Fruit fly (Drosophila melanogaster) whole organism, embryonic: Measurements from ENCODE around the gene CG46244.
A peak's percentile ranks its signal among the peaks of the same experiment; 100 is the strongest.

Source experiments
- ATbp ChIP-seq: fragments of 200-800 bp; sonication (Bioruptor generic); optimal IDR thresholded peaks from 2 replicates; lab custom pipeline; 2017; ENCODE audit warnings: missing biosample characterization, mild to moderate bottlenecking, missing genetic modification characterization, missing genetic modification reagents
- B-H1 ChIP-seq: fragments of 200-800 bp; sonication (Bioruptor generic); IDR thresholded peaks from 3 replicates; pipeline ENCODE4 v1.3.6; 2022; ENCODE audit warnings: missing biosample characterization, missing genetic modification characterization
- CG10321 ChIP-seq: fragments of 200-800 bp; sonication (Bioruptor generic); IDR thresholded peaks from 2 replicates; pipeline ENCODE4 v1.3.6; 2022; ENCODE audit warnings: missing biosample characterization, missing genetic modification characterization
- CG10979 ChIP-seq: fragments of 200-800 bp; sonication (Bioruptor generic); optimal IDR thresholded peaks from 2 replicates; lab custom pipeline; 2018; ENCODE audit warnings: missing biosample characterization, mild to moderate bottlenecking, missing genetic modification characterization, moderate library complexity
- CG11504 ChIP-seq: fragments of 200-800 bp; sonication (Bioruptor generic); optimal IDR thresholded peaks from 3 replicates; lab custom pipeline; 2019; ENCODE audit warnings: missing biosample characterization, mild to moderate bottlenecking, missing genetic modification characterization, moderate library complexity
- CG12104 ChIP-seq: fragments of 200-800 bp; sonication (Bioruptor generic); optimal IDR thresholded peaks from 3 replicates; lab custom pipeline; 2016; ENCODE audit warnings: missing biosample characterization, missing genetic modification characterization
- CG12659 ChIP-seq: fragments of 200-800 bp; sonication (Bioruptor generic); optimal IDR thresholded peaks from 3 replicates; lab custom pipeline; 2017; ENCODE audit warnings: mild to moderate bottlenecking, missing biosample characterization, missing genetic modification reagents, missing genetic modification characterization
- CG13775 ChIP-seq: fragments of 200-800 bp; sonication (Bioruptor generic); optimal IDR thresholded peaks from 3 replicates; lab custom pipeline; 2017; ENCODE audit warnings: missing biosample characterization, mild to moderate bottlenecking, missing genetic modification characterization
- CG14965 ChIP-seq: fragments of 200-800 bp; sonication (Bioruptor generic); optimal IDR thresholded peaks from 2 replicates; lab custom pipeline; 2016; ENCODE audit warnings: missing biosample characterization, missing genetic modification characterization, borderline replicate concordance
- CG17385 ChIP-seq: fragments of 200-800 bp; sonication (Bioruptor generic); optimal IDR thresholded peaks from 3 replicates; lab custom pipeline; 2018; ENCODE audit warnings: missing biosample characterization, mild to moderate bottlenecking, missing genetic modification characterization
- CG18599 ChIP-seq: fragments of 200-800 bp; sonication (Bioruptor generic); optimal IDR thresholded peaks from 3 replicates; lab custom pipeline; 2017; ENCODE audit warnings: missing biosample characterization, missing genetic modification characterization, mild to moderate bottlenecking, moderate library complexity, missing genetic modification reagents
- CG2120 ChIP-seq: fragments of 200-800 bp; sonication (Bioruptor generic); optimal IDR thresholded peaks from 3 replicates; lab custom pipeline; 2016; ENCODE audit warnings: missing biosample characterization, missing genetic modification characterization
- CG2678 ChIP-seq: fragments of 200-800 bp; sonication (Bioruptor generic); optimal IDR thresholded peaks from 3 replicates; lab custom pipeline; 2019; ENCODE audit warnings: missing biosample characterization, mild to moderate bottlenecking, missing genetic modification characterization, moderate library complexity
- CG3163 ChIP-seq: fragments of 200-800 bp; sonication (Bioruptor generic); optimal IDR thresholded peaks from 3 replicates; lab custom pipeline; 2016; ENCODE audit warnings: missing biosample characterization, missing genetic modification characterization
- CG3847 ChIP-seq: fragments of 200-800 bp; sonication (Bioruptor generic); IDR thresholded peaks from 2 replicates; pipeline ENCODE4 v1.3.6; 2022; ENCODE audit warnings: missing biosample characterization, missing genetic modification characterization
- CG4360 ChIP-seq: fragments of 200-800 bp; sonication (Bioruptor generic); IDR thresholded peaks from 2 replicates; pipeline ENCODE4 v1.3.6; 2022; ENCODE audit warnings: missing biosample characterization, missing genetic modification characterization
- CG6791 ChIP-seq: fragments of 200-800 bp; sonication (Bioruptor generic); IDR thresholded peaks from 3 replicates; pipeline ENCODE4 v1.3.6; 2022; ENCODE audit warnings: missing biosample characterization, missing genetic modification characterization; ENCODE audit not compliant: partially characterized antibody
- CG7839 ChIP-seq: fragments of 200-800 bp; sonication (Bioruptor generic); optimal IDR thresholded peaks from 3 replicates; lab custom pipeline; 2018; ENCODE audit warnings: missing biosample characterization, mild to moderate bottlenecking, missing genetic modification characterization, moderate library complexity
- H2.0 ChIP-seq: fragments of 200-800 bp; sonication (Bioruptor generic); IDR thresholded peaks from 2 replicates; pipeline ENCODE4 v1.3.6; 2022; ENCODE audit warnings: missing biosample characterization, missing genetic modification characterization
- Hr51 ChIP-seq, 2 experiments: fragments of 200-800 bp; sonication (Bioruptor generic); optimal IDR thresholded peaks; 2 replicates in 1 of 2; 3 replicates in 1 of 2; lab custom pipeline; 2016 to 2018; ENCODE audit warnings: missing biosample characterization in 2 of 2, missing genetic modification characterization in 2 of 2, mild to moderate bottlenecking in 1 of 2, moderate library complexity in 1 of 2
- Neu2 ChIP-seq: fragments of 200-800 bp; sonication (Bioruptor generic); optimal IDR thresholded peaks from 3 replicates; lab custom pipeline; 2016; ENCODE audit warnings: missing biosample characterization, missing genetic modification characterization, borderline replicate concordance
- Ptx1 ChIP-seq: fragments of 200-800 bp; sonication (Bioruptor generic); IDR thresholded peaks from 2 replicates; pipeline ENCODE4 v1.3.6; 2022; ENCODE audit warnings: missing biosample characterization, missing genetic modification characterization
- Rfx ChIP-seq: fragments of 200-800 bp; sonication (Bioruptor generic); IDR thresholded peaks from 2 replicates; pipeline ENCODE4 v1.3.6; 2022; ENCODE audit warnings: missing biosample characterization, missing genetic modification characterization
- Rx ChIP-seq: fragments of 200-800 bp; sonication (Bioruptor generic); IDR thresholded peaks from 2 replicates; pipeline ENCODE4 v1.3.6; 2022; ENCODE audit warnings: missing biosample characterization, missing genetic modification characterization
- Trl ChIP-seq, 3 experiments: fragments of >200 bp in 2 of 3; fragments of 200-800 bp in 1 of 3; sonication (Bioruptor generic) in 1 of 3; optimal IDR thresholded peaks; 2 replicates in 1 of 3; 3 replicates in 2 of 3; lab custom pipeline; 2016 to 2017; ENCODE audit warnings: missing biosample characterization in 1 of 3, missing genetic modification characterization in 1 of 3
- aop ChIP-seq: fragments of 200-800 bp; sonication (Bioruptor generic); IDR thresholded peaks from 2 replicates; pipeline ENCODE4 v1.3.6; 2022; ENCODE audit warnings: missing biosample characterization, missing genetic modification characterization
- bbx ChIP-seq: fragments of 200-800 bp; sonication (Bioruptor generic); IDR thresholded peaks from 2 replicates; pipeline ENCODE4 v1.3.6; 2022; ENCODE audit warnings: missing biosample characterization, missing genetic modification characterization; ENCODE audit not compliant: partially characterized antibody
- chn ChIP-seq: fragments of 200-800 bp; sonication (Bioruptor generic); optimal IDR thresholded peaks from 2 replicates; lab custom pipeline; 2016; ENCODE audit warnings: missing biosample characterization, missing genetic modification characterization
- dmrt99B ChIP-seq: fragments of 200-800 bp; sonication (Bioruptor generic); optimal IDR thresholded peaks from 2 replicates; lab custom pipeline; 2018; ENCODE audit warnings: missing biosample characterization, mild to moderate bottlenecking, missing genetic modification characterization, moderate library complexity
- gce ChIP-seq: fragments of 200-800 bp; sonication (Bioruptor generic); IDR thresholded peaks from 3 replicates; pipeline ENCODE4 v1.3.6; 2022; ENCODE audit warnings: missing biosample characterization, missing genetic modification characterization
- gem ChIP-seq: fragments of 200-800 bp; sonication (Bioruptor generic); optimal IDR thresholded peaks from 2 replicates; lab custom pipeline; 2019; ENCODE audit warnings: missing biosample characterization, mild to moderate bottlenecking, missing genetic modification characterization, moderate library complexity
- grn ChIP-seq: fragments of 200-800 bp; sonication (Bioruptor generic); optimal IDR thresholded peaks from 3 replicates; lab custom pipeline; 2017; ENCODE audit warnings: missing biosample characterization, missing genetic modification characterization
- hkb ChIP-seq, 2 experiments: fragments of 200-800 bp in 1 of 2; fragments of >200 bp in 1 of 2; sonication (Bioruptor generic) in 1 of 2; IDR thresholded peaks in 1 of 2; optimal IDR thresholded peaks in 1 of 2; 2 replicates each; pipeline versions ENCODE4 v1.3.6 to Lab custom; 2017 to 2022; ENCODE audit warnings: missing biosample characterization in 1 of 2, missing genetic modification characterization in 1 of 2
- lmd ChIP-seq: fragments of 200-800 bp; sonication (Bioruptor generic); IDR thresholded peaks from 2 replicates; pipeline ENCODE4 v1.3.6; 2022; ENCODE audit warnings: missing biosample characterization, missing genetic modification characterization
- mam ChIP-seq: fragments of 200-800 bp; sonication (Bioruptor generic); optimal IDR thresholded peaks from 3 replicates; lab custom pipeline; 2016; ENCODE audit warnings: missing biosample characterization, missing genetic modification characterization
- nau ChIP-seq: fragments of 200-800 bp; sonication (Bioruptor generic); optimal IDR thresholded peaks from 3 replicates; lab custom pipeline; 2017; ENCODE audit warnings: missing biosample characterization, mild to moderate bottlenecking, missing genetic modification characterization, missing genetic modification reagents
- nmo ChIP-seq: fragments of 200-800 bp; sonication (Bioruptor generic); optimal IDR thresholded peaks from 2 replicates; lab custom pipeline; 2018; ENCODE audit warnings: missing biosample characterization, mild to moderate bottlenecking, missing genetic modification characterization, moderate library complexity
- row ChIP-seq: fragments of 200-800 bp; sonication (Bioruptor generic); IDR thresholded peaks from 3 replicates; pipeline ENCODE4 v1.3.6; 2022; ENCODE audit warnings: missing biosample characterization, missing genetic modification characterization
- salm ChIP-seq: fragments of 200-800 bp; sonication (Bioruptor generic); optimal IDR thresholded peaks from 2 replicates; lab custom pipeline; 2018; ENCODE audit warnings: missing biosample characterization, mild to moderate bottlenecking, missing genetic modification characterization
- sens ChIP-seq: fragments of 200-800 bp; sonication (Bioruptor generic); peaks from one replicate; lab custom pipeline; 2016; ENCODE audit warnings: missing biosample characterization, missing genetic modification characterization
- sisA ChIP-seq: fragments of 200-800 bp; sonication (Bioruptor generic); IDR thresholded peaks from 2 replicates; pipeline ENCODE4 v1.3.6; 2022; ENCODE audit warnings: missing biosample characterization, missing genetic modification characterization
- slbo ChIP-seq: fragments of 200-800 bp; sonication (Bioruptor generic); IDR thresholded peaks from 2 replicates; pipeline ENCODE4 v1.3.6; 2022; ENCODE audit warnings: missing biosample characterization, missing genetic modification characterization
- sob ChIP-seq: fragments of 200-800 bp; sonication (Bioruptor generic); IDR thresholded peaks from 2 replicates; pipeline ENCODE4 v1.3.6; 2022; ENCODE audit warnings: missing biosample characterization, missing genetic modification characterization
- ssp ChIP-seq: fragments of 200-800 bp; sonication (Bioruptor generic); IDR thresholded peaks from 2 replicates; pipeline ENCODE4 v1.3.6; 2022; ENCODE audit warnings: missing biosample characterization, missing genetic modification characterization
- zfh1 ChIP-seq: fragments of 200-800 bp; sonication (Bioruptor generic); IDR thresholded peaks from 3 replicates; pipeline ENCODE4 v1.3.6; 2022; ENCODE audit warnings: missing biosample characterization, missing genetic modification characterization

The CG46244 gene

DNA sequence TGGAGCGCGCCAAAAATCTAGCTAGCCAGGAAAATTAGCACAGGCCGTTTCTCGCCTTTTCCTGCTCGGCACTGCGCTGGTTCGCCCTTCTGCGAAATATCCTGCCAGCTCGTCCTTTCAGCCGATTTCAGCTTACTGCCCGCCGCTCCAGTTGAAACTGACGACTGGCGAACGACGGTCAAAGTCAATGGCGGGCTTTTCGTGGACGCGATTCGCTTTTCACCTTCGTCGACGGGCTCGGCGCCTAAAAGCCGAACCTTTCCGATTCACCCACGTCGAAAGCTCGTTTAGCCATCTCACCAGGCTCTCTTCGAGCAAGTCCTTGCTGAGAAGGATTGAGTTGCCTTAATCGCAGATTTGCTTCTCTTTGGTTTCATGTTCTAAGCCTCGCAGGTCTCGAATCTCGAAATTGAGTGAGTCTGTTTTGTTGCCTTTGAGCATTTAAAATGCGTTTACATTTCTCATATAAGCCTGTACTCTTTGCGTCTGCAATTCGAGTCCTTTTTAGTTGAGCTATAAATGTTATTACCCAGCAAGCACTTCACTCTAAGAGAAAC is 926 bp upstream of the CG46244 start (continued):
- no peak for TF ChIP-seq grn
- peak in 1 of 2 experiments; percentile 7 for TF ChIP-seq Hr51 (GFP tag; optimal IDR thresholded peaks at IDR 0.05; lab: Kevin White, UChicago)
- peak; percentile 51 for TF ChIP-seq CG3163 (GFP tag; lab: Kevin White, UChicago)
- peak; percentile 24 to 43 for TF ChIP-seq Trl (optimal IDR thresholded peaks at IDR 0.05; lab: Kevin White, UChicago)
- TF ChIP-seq Trl (GFP tag; optimal IDR thresholded peaks at IDR 0.05; lab: Kevin White, UChicago) = no peak
- no peak for TF ChIP-seq B-H1
- TF ChIP-seq bbx (GFP tag; lab: Robert Waterston, UW) = 0 out of 2 replicates have a peak, but pooled peaks have one; percentile 12
- TF ChIP-seq ssp (GFP tag; lab: Robert Waterston, UW) = no peak

DNA sequence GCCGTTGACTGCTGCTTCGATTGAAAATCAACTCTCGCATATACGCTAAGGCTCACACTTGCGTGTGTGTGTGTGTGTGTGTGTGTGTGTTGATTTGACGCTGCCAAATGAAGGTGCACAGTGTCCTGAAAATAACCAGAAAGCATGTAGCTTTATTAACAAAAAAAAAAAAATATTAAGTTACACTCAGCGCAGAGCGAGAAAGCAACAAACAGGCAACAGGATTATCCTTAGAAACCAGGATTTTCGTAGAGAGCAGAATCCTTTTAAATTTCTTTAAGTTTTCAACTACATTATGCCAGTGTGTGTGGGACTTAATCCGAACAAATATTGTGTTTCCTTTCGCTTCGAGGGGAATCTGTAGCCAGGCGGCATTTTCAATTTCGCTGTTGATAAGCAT is 21.6 kb downstream of the CG46244 start:
- peak; percentile 26; the same call in 1 of the 2 replicates for TF ChIP-seq slbo (GFP tag; lab: Robert Waterston, UW)
- 0 out of 2 replicates have a peak, but pooled peaks have one; percentile 15 for TF ChIP-seq sisA (GFP tag; lab: Robert Waterston, UW)
- TF ChIP-seq CG13775 = no peak
- TF ChIP-seq zfh1 = peak; percentile 66; the same call in 1 of the 3 replicates
- no peak for TF ChIP-seq aop (GFP tag; lab: Robert Waterston, UW)
- peak; percentile 1 for TF ChIP-seq CG2678 (tag; lab: Kevin White, UChicago)
- TF ChIP-seq CG3847 (GFP tag; lab: Robert Waterston, UW) = no peak
- TF ChIP-seq hkb (optimal IDR thresholded peaks at IDR 0.05; lab: Kevin White, UChicago) = no peak
- TF ChIP-seq hkb (GFP tag; IDR thresholded peaks at IDR 0.05; lab: Robert Waterston, UW) = 0 out of 2 replicates have a peak, but pooled peaks have one; percentile 20
- TF ChIP-seq mam (GFP tag; lab: Kevin White, UChicago) = peak; percentile 3
- no peak for TF ChIP-seq CG10979 (tag; lab: Kevin White, UChicago)
- no peak for TF ChIP-seq gce (GFP tag; lab: Robert Waterston, UW)
- TF ChIP-seq salm = no peak
- TF ChIP-seq Neu2 (GFP tag; lab: Kevin White, UChicago) = no peak
- TF ChIP-seq CG10321 (GFP tag; lab: Robert Waterston, UW) = no peak
- no peak for TF ChIP-seq CG14965 (GFP tag; lab: Kevin White, UChicago)
- TF ChIP-seq row (GFP tag; lab: Robert Waterston, UW) = peak; percentile 35; the same call in 1 of the 3 replicates
- TF ChIP-seq CG11504 (tag; lab: Kevin White, UChicago) = peak; percentile 35
- TF ChIP-seq gem = peak; percentile 5
- peak; percentile 79 for TF ChIP-seq sens
- peak; percentile 8 for TF ChIP-seq CG2120
- no peak for TF ChIP-seq nau (GFP tag; lab: Kevin White, UChicago)
- peak; percentile 5 for TF ChIP-seq dmrt99B (tag; lab: Kevin White, UChicago)
- no peak for TF ChIP-seq CG12104 (GFP tag; lab: Kevin White, UChicago)
- TF ChIP-seq CG12659 (GFP tag; lab: Kevin White, UChicago) = no peak
- peak; percentile 32; the same call in 1 of the 2 replicates for TF ChIP-seq sob
- peak; percentile 25 for TF ChIP-seq CG18599 (GFP tag; lab: Kevin White, UChicago)
- TF ChIP-seq CG6791 (GFP tag; lab: Robert Waterston, UW) = no peak
- TF ChIP-seq CG7839 (tag; lab: Kevin White, UChicago) = peak; percentile 30
- TF ChIP-seq CG17385 = no peak
- peak; percentile 9 for TF ChIP-seq nmo (GFP tag; lab: Kevin White, UChicago)
- no peak for TF ChIP-seq chn (GFP tag; lab: Kevin White, UChicago)
- TF ChIP-seq Ptx1 = 0 out of 2 replicates have a peak, but pooled peaks have one; percentile 19
- TF ChIP-seq lmd = peak; percentile 35
- no peak for TF ChIP-seq Rx (GFP tag; lab: Robert Waterston, UW)
- TF ChIP-seq H2.0 = no peak
- TF ChIP-seq Rfx (GFP tag; lab: Robert Waterston, UW) = 0 out of 2 replicates have a peak, but pooled peaks have one; percentile 28
- TF ChIP-seq ATbp (GFP tag; lab: Kevin White, UChicago) = no peak
- TF ChIP-seq B-H1 = no peak
- TF ChIP-seq CG4360 = no peak
